Worm (Caenorhabditis elegans): ENCODE results near the gene F46C3.2.

Gene F46C3.2

ce11 chrX:11387723-11388330 is 30.7 kb downstream of the F46C3.2 start (continued):
- TF ChIP-seq lin-11 (tag; optimal IDR thresholded peaks at IDR 0.05) (no peak), ceh-19 (GFP tag; optimal IDR thresholded peaks at IDR 0.05) (peak; percentile 21), ceh-14 (tag; optimal IDR thresholded peaks at IDR 0.05) (no peak)

ce11 chrX:11386903-11387302 is 31.7 kb downstream of the F46C3.2 start:
- TF ChIP-seq Y22D7AL.16 (tag; optimal IDR thresholded peaks at IDR 0.05) = no peak
- TF ChIP-seq ceh-18 (tag; optimal IDR thresholded peaks at IDR 0.05) = no peak
- no peak for TF ChIP-seq C08G9.2 (tag; optimal IDR thresholded peaks at IDR 0.05)
- TF ChIP-seq syd-9 (tag; optimal IDR thresholded peaks at IDR 0.05) = no peak
- TF ChIP-seq hlh-8 (tag; optimal IDR thresholded peaks at IDR 0.05) = no peak
- peak; percentile 4 for TF ChIP-seq ceh-19 (GFP tag; optimal IDR thresholded peaks at IDR 0.05)
- TF ChIP-seq ztf-16 (tag; optimal IDR thresholded peaks at IDR 0.05) = no peak
- TF ChIP-seq unc-42 (tag; optimal IDR thresholded peaks at IDR 0.05) = peak; percentile 98
- TF ChIP-seq che-1 (tag; optimal IDR thresholded peaks at IDR 0.05) = no peak
- TF ChIP-seq ceh-24 (tag; optimal IDR thresholded peaks at IDR 0.05) = no peak

- TF ChIP-seq C08G9.2 (tag; optimal IDR thresholded peaks at IDR 0.05) = no peak
- TF ChIP-seq tbx-2 (tag; optimal IDR thresholded peaks at IDR 0.05) = no peak
- no peak for TF ChIP-seq ets-4 (tag; optimal IDR thresholded peaks at IDR 0.05)
- no peak for TF ChIP-seq pqm-1 (tag; optimal IDR thresholded peaks at IDR 0.05)
- no peak for TF ChIP-seq pha-2 (tag; optimal IDR thresholded peaks at IDR 0.05)
- TF ChIP-seq ceh-45 (GFP tag; IDR thresholded peaks at IDR 0.05) = no peak
- TF ChIP-seq fkh-10 (GFP tag; optimal IDR thresholded peaks at IDR 0.05) = no peak
- no peak for TF ChIP-seq mec-3 (tag; optimal IDR thresholded peaks at IDR 0.05; ENCODE audit: borderline replicate concordance)
- TF ChIP-seq ceh-48 (tag; optimal IDR thresholded peaks at IDR 0.05) = no peak
- TF ChIP-seq pros-1 (tag; optimal IDR thresholded peaks at IDR 0.05) = no peak
- TF ChIP-seq dmd-4 (tag; optimal IDR thresholded peaks at IDR 0.05; ENCODE audit: borderline replicate concordance) = no peak
- no peak for TF ChIP-seq ceh-30 (tag; optimal IDR thresholded peaks at IDR 0.05)
- TF ChIP-seq fax-1 (tag; optimal IDR thresholded peaks at IDR 0.05) = no peak
- TF ChIP-seq ceh-6 (GFP tag; optimal IDR thresholded peaks at IDR 0.05) = no peak
- no peak for TF ChIP-seq F13H6.1 (tag; optimal IDR thresholded peaks at IDR 0.05)
- no peak for TF ChIP-seq C38D4.7 (GFP tag; optimal IDR thresholded peaks at IDR 0.05)
- TF ChIP-seq hlh-13 (GFP tag; optimal IDR thresholded peaks at IDR 0.05) = no peak
- TF ChIP-seq sox-2 (GFP tag; IDR thresholded peaks at IDR 0.05) = no peak
- no peak for TF ChIP-seq dve-1 (tag; optimal IDR thresholded peaks at IDR 0.05)
- no peak for TF ChIP-seq pat-9 (tag; optimal IDR thresholded peaks at IDR 0.05)
These were observed 32.7 kb downstream of the F46C3.2 start for ce11 chrX:11385916-11386315.

ce11 chrX:11384534-11385441 is 33.8 kb downstream of the F46C3.2 start, which contains the start of the genes F08B12.11 and prmn-1:
Gene F08B12.11 (plus strand): TSS chrX:11385054.
Gene prmn-1 (plus strand): TSS chrX:11385084.
- peak; percentile 10 for TF ChIP-seq syd-9 (tag; optimal IDR thresholded peaks at IDR 0.05)
- TF ChIP-seq ceh-34 (tag; optimal IDR thresholded peaks at IDR 0.05) = peak; percentile 63
- TF ChIP-seq ceh-14 (tag; optimal IDR thresholded peaks at IDR 0.05) = no peak
- peak; percentile 28 for TF ChIP-seq fax-1 (tag; optimal IDR thresholded peaks at IDR 0.05)
- TF ChIP-seq npax-4 (tag; optimal IDR thresholded peaks at IDR 0.05) = no peak
- peak; percentile 7 for TF ChIP-seq C08G9.2 (tag; optimal IDR thresholded peaks at IDR 0.05)
- TF ChIP-seq sdc-2 (tag; optimal IDR thresholded peaks at IDR 0.05) = peak; percentile 62
- TF ChIP-seq fkh-6 (tag; optimal IDR thresholded peaks at IDR 0.05) = peak; percentile 11
- no peak for TF ChIP-seq unc-86 (tag; optimal IDR thresholded peaks at IDR 0.05)
- TF ChIP-seq unc-55 (GFP tag; optimal IDR thresholded peaks at IDR 0.05) = no peak
- no peak for TF ChIP-seq hlh-8 (tag; optimal IDR thresholded peaks at IDR 0.05)
- peak; percentile 66 for TF ChIP-seq hlh-6 (tag; optimal IDR thresholded peaks at IDR 0.05)
- peak; percentile 0 for TF ChIP-seq elt-2 (tag; optimal IDR thresholded peaks at IDR 0.05)
- TF ChIP-seq unc-42 (tag; optimal IDR thresholded peaks at IDR 0.05) = peak; percentile 76
- TF ChIP-seq ceh-31 (tag; optimal IDR thresholded peaks at IDR 0.05) = peak; percentile 36
- TF ChIP-seq ets-4 (tag; optimal IDR thresholded peaks at IDR 0.05) = no peak
- no peak for TF ChIP-seq F13H6.1 (tag; optimal IDR thresholded peaks at IDR 0.05)
- peak; percentile 26 for TF ChIP-seq tbx-2 (tag; optimal IDR thresholded peaks at IDR 0.05)
- TF ChIP-seq ref-2 (tag; optimal IDR thresholded peaks at IDR 0.05) = peak; percentile 62
- TF ChIP-seq K09A11.1 (tag; optimal IDR thresholded peaks at IDR 0.05; ENCODE audit: insufficient read depth) = no peak
- no peak for TF ChIP-seq eyg-1 (tag; optimal IDR thresholded peaks at IDR 0.05)
- no peak for TF ChIP-seq Y22D7AL.16 (tag; optimal IDR thresholded peaks at IDR 0.05)

All from whole organism, late embryonic.